Worm (Caenorhabditis elegans): ENCODE results near the gene wdr-37.

Gene wdr-37

ce11 chrIII:5622232-5623009, 22.6 kb upstream of the wdr-37 start:
- TF ChIP-seq blmp-1 (tag; optimal IDR thresholded peaks at IDR 0.05) (no peak), mab-9 (GFP tag; IDR thresholded peaks at IDR 0.05) (no peak), efl-1 (optimal IDR thresholded peaks at IDR 0.05) (no peak), efl-1 (GFP tag; optimal IDR thresholded peaks at IDR 0.05 in 1 of 2) (peak in 1 of 2 experiments; percentile 29), lin-14 (GFP tag; optimal IDR thresholded peaks at IDR 0.05) (peak; percentile 55), nhr-47 (tag; optimal IDR thresholded peaks at IDR 0.05) (peak; percentile 0), alr-1 (tag; optimal IDR thresholded peaks at IDR 0.05; ENCODE audit: borderline replicate concordance) (no peak), nhr-237 (tag; optimal IDR thresholded peaks at IDR 0.05) (no peak), mep-1 (tag; optimal IDR thresholded peaks at IDR 0.05) (peak; percentile 10), nhr-71 (tag; optimal IDR thresholded peaks at IDR 0.05) (peak; percentile 8), nhr-19 (GFP tag; conservative IDR thresholded peaks at IDR 0.05) (no peak), ztf-4 (tag; optimal IDR thresholded peaks at IDR 0.05) (no peak)

DNA sequence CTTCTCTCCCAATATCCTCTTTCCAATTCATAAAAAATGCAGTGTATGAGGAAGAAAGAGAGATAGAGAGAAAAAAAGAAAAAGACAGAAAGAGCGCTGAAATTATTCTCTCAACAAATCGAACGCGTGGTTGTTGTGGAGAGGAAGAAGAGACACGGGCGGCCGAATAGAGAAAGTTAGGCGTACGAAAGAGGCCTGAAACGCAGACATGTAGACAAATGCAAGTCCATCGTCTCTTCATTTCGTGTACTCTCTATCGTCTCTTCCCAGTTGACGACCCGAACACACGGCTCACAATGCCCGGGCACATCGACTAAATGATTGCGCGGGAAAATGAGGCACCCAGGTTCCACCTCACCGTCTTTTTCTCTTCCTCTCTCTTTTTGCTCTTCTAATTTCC, 21.4 kb upstream of the wdr-37 start:
- TF ChIP-seq C16A3.4 (tag; optimal IDR thresholded peaks at IDR 0.05) (no peak), C34B4.2 (tag; optimal IDR thresholded peaks at IDR 0.05) (no peak), ceh-82 (tag; optimal IDR thresholded peaks at IDR 0.05) (peak; percentile 49 to 75 (median 65)), lin-15B (tag; optimal IDR thresholded peaks at IDR 0.05) (no peak), unc-130 (tag; optimal IDR thresholded peaks at IDR 0.05) (peak; percentile 40), ceh-90 (tag; optimal IDR thresholded peaks at IDR 0.05) (no peak), mab-9 (GFP tag; IDR thresholded peaks at IDR 0.05) (no peak), alr-1 (tag; optimal IDR thresholded peaks at IDR 0.05; ENCODE audit: borderline replicate concordance) (no peak), blmp-1 (tag; optimal IDR thresholded peaks at IDR 0.05) (peak; percentile 67), tbx-2 (tag; optimal IDR thresholded peaks at IDR 0.05) (peak; percentile 61), sup-37 (GFP tag; optimal IDR thresholded peaks at IDR 0.05) (no peak), nhr-76 (tag; optimal IDR thresholded peaks at IDR 0.05) (no peak), mdl-1 (tag; optimal IDR thresholded peaks at IDR 0.05) (peak in 1 of 2 experiments; percentile 46), vab-15 (tag; optimal IDR thresholded peaks at IDR 0.05) (no peak), fkh-4 (tag; optimal IDR thresholded peaks at IDR 0.05; ENCODE audit: borderline replicate concordance) (no peak), nhr-71 (tag; optimal IDR thresholded peaks at IDR 0.05) (peak; percentile 78), efl-1 (optimal IDR thresholded peaks at IDR 0.05) (peak; percentile 63 to 75), efl-1 (GFP tag; optimal IDR thresholded peaks at IDR 0.05 in 1 of 2) (peak; percentile 42 to 93), nhr-20 (tag; optimal IDR thresholded peaks at IDR 0.05) (peak; percentile 62), elt-2 (tag; optimal IDR thresholded peaks at IDR 0.05) (peak; percentile 30), fos-1 (tag; optimal IDR thresholded peaks at IDR 0.05) (peak; percentile 16), unc-62 (GFP tag; optimal IDR thresholded peaks at IDR 0.05) (no peak), hlh-4 (tag; optimal IDR thresholded peaks at IDR 0.05) (no peak), Y116A8C.19 (tag; optimal IDR thresholded peaks at IDR 0.05; ENCODE audit: borderline replicate concordance) (no peak), nhr-12 (tag; optimal IDR thresholded peaks at IDR 0.05) (no peak), lin-14 (GFP tag; optimal IDR thresholded peaks at IDR 0.05) (peak; percentile 98), unc-30 (tag; optimal IDR thresholded peaks at IDR 0.05) (no peak), isw-1 (GFP tag; IDR thresholded peaks at IDR 0.05) (peak; percentile 26; the same call in 1 of the 2 replicates), ceh-8 (GFP tag; optimal IDR thresholded peaks at IDR 0.05) (no peak), ama-1 (optimal IDR thresholded peaks at IDR 0.05) (no peak), nhr-11 (tag; optimal IDR thresholded peaks at IDR 0.05) (peak; percentile 30), nhr-85 (tag) (peak; percentile 66), lin-13 (GFP tag; optimal IDR thresholded peaks at IDR 0.05) (no peak), egl-27 (tag; optimal IDR thresholded peaks at IDR 0.05) (no peak), aha-1 (tag; optimal IDR thresholded peaks at IDR 0.05) (no peak), xbp-1 (tag; optimal IDR thresholded peaks at IDR 0.05) (peak; percentile 30), pax-3 (tag; optimal IDR thresholded peaks at IDR 0.05) (peak; percentile 22), tlp-1 (tag; optimal IDR thresholded peaks at IDR 0.05) (no peak), fkh-10 (GFP tag; optimal IDR thresholded peaks at IDR 0.05) (no peak), rnt-1 (tag; optimal IDR thresholded peaks at IDR 0.05) (peak; percentile 72), egl-13 (tag; optimal IDR thresholded peaks at IDR 0.05) (peak; percentile 70), unc-98 (GFP tag; IDR thresholded peaks at IDR 0.05) (no peak), sptf-1 (tag; optimal IDR thresholded peaks at IDR 0.05) (no peak), ceh-63 (GFP tag; optimal IDR thresholded peaks at IDR 0.05) (no peak), dsc-1 (tag; optimal IDR thresholded peaks at IDR 0.05) (peak; percentile 60)

Measured in whole organism, L1 larva.